Worm (Caenorhabditis elegans): ENCODE measurements around the gene molo-1.

molo-1 gene

DNA sequence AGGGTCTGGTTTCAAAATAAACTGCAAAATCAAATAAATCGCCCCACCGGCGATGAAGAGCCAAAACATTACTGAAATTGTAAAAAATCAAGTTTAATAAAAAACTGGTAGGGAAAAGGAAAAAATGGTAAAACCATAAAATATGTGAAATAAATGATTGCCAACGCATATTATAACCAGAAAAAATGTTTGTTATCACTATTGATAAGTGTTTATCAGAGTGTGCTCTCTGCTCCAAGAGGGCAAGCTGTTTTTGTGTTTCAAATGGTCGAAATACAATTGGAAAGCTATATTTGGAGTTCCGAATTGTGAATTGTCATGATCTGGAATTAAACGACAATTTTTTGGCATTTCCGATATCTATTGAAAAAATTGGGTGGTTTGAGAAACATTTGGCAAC, 36.5 kb downstream of the molo-1 start, which contains the start of gene C05D2.8:
Gene C05D2.8 (minus strand): TSS at position 71 of the 400 bp plus-strand sequence.
- TF ChIP-seq him-1 (tag; optimal IDR thresholded peaks at IDR 0.05) (no peak), Y67H2A.10 (GFP tag; conservative IDR thresholded peaks at IDR 0.05) (no peak), T07F8.4 (tag; optimal IDR thresholded peaks at IDR 0.05) (no peak), ztf-22 (GFP tag; optimal IDR thresholded peaks at IDR 0.05) (no peak), rpc-1 (optimal IDR thresholded peaks at IDR 0.05) (no peak), rpc-1 (tag; optimal IDR thresholded peaks at IDR 0.05) (no peak), let-607 (tag; optimal IDR thresholded peaks at IDR 0.05) (no peak), nhr-80 (tag; optimal IDR thresholded peaks at IDR 0.05) (peak; percentile 65)

ce11 chrIII:5611604-5612324, 38.0 kb downstream of the molo-1 start, which contains the start of gene bas-1:
TSS of gene bas-1 (plus strand) at chrIII:5612274.
- peak; percentile 50 for TF ChIP-seq nhr-80 (tag; optimal IDR thresholded peaks at IDR 0.05)
- TF ChIP-seq tbx-9 (tag; optimal IDR thresholded peaks at IDR 0.05; ENCODE audit: borderline replicate concordance), result no peak

DNA sequence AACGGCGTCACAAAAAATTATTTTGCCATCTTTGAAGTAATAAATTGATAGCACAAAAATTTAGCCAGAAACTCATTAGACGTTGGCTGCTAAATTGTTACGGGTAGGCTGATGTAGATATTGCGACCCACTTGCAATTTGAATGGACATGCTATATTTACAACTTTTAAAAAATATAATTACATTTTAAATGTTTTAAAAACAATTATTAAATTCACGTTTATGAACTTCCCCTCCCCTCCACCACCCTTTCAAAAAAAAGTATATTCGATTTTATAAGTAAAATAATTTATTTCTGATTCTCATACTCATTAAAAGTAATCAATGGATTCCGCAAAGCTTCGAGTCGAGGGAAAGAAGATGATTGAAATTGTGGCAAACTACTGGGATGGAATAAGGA, 40.9 kb downstream of the molo-1 start, which contains the start of gene basl-1:
Gene basl-1 (plus strand): TSS at position 301 of the 400 bp plus-strand sequence.
- no peak for TF ChIP-seq egl-18 (GFP tag; IDR thresholded peaks at IDR 0.05)
- TF ChIP-seq hsf-1 (GFP tag; IDR thresholded peaks at IDR 0.05), result no peak
- no peak for TF ChIP-seq ztf-28 (GFP tag; IDR thresholded peaks at IDR 0.05)
- no peak for TF ChIP-seq F49E8.2 (tag; optimal IDR thresholded peaks at IDR 0.05; ENCODE audit: insufficient read depth)
- TF ChIP-seq B0261.1 (tag; optimal IDR thresholded peaks at IDR 0.05), result no peak
- no peak for TF ChIP-seq madf-8 (GFP tag; conservative IDR thresholded peaks at IDR 0.05)
- TF ChIP-seq atf-7 (tag; optimal IDR thresholded peaks at IDR 0.05), result no peak
- no peak for TF ChIP-seq lin-26 (GFP tag; IDR thresholded peaks at IDR 0.05)
- no peak for TF ChIP-seq mes-4 (tag; optimal IDR thresholded peaks at IDR 0.05)
- TF ChIP-seq F57A8.1 (GFP tag; optimal IDR thresholded peaks at IDR 0.05), result no peak
- no peak for TF ChIP-seq C17E4.6 (GFP tag; IDR thresholded peaks at IDR 0.05)
- no peak for TF ChIP-seq nhr-120 (GFP tag; IDR thresholded peaks at IDR 0.05)
- TF ChIP-seq B0035.1 (tag; optimal IDR thresholded peaks at IDR 0.05), result no peak
- TF ChIP-seq zfh-2 (GFP tag; conservative IDR thresholded peaks at IDR 0.05), result no peak
- no peak for TF ChIP-seq hmg-20 (GFP tag; IDR thresholded peaks at IDR 0.05)
- TF ChIP-seq madf-3 (GFP tag; IDR thresholded peaks at IDR 0.05), result no peak
- no peak for TF ChIP-seq athp-1 (tag; optimal IDR thresholded peaks at IDR 0.05)
- no peak for TF ChIP-seq pha-4 (tag; optimal IDR thresholded peaks at IDR 0.05)
- no peak for TF ChIP-seq lin-40 (tag; optimal IDR thresholded peaks at IDR 0.05)

DNA sequence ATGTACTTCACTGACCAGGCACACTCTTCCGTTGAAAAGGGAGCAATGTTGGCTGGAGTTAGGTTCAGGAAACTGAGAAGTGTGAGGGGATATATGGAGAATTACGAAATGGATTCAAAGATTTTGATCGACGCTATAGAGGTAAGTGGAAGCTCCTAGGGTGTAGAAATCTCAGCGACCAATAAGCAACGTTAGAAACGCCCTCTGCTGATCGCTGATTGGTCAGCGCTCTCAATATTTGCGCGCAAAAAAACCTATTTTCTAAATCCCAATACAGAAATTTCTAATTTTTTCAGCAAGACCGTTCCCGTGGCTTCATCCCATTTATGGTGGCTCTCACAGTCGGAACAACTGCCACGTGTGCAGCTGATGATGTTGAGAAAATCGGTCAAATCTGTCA, 41.9 kb downstream of the molo-1 start:
- no peak for TF ChIP-seq nhr-27 (tag; optimal IDR thresholded peaks at IDR 0.05)

DNA sequence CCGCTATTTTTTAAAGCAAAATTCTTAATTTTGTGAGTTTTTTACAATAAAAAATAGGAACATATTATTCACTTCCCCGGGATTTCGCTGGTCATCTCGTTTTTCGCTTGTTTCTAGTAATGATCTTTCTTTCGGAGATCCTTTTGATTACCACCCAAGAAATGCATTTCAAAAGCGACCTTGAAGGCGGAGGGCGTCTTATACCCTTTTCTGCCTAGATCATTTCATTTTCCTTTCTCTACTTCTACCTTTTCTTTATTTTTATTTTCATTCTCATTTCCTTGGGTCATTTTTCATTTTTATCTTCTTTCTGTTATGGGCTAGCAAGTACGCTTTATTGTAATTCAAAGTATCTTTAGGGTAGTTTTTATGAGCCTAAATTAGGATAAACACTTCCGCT, 46.4 kb downstream of the molo-1 start:
- no peak for TF ChIP-seq nhr-179 (tag; optimal IDR thresholded peaks at IDR 0.05)
- no peak for TF ChIP-seq nfyb-1 (GFP tag; IDR thresholded peaks at IDR 0.05)

All from whole organism, young adult.